Worm (Caenorhabditis elegans) whole organism, L1 larva: Measurements from ENCODE around the gene apc-10.

ENCODE experiments used
- C34B4.2 ChIP-seq: sonication (generic microtip); optimal IDR thresholded peaks from 2 replicates; lab custom pipeline; 2017; ENCODE audit warnings: mild to moderate bottlenecking, missing genetic modification characterization, missing compliant biosample characterization
- F16B12.6 ChIP-seq: fragments of 150-350 bp; optimal IDR thresholded peaks from 2 replicates; lab custom pipeline; 2014; ENCODE audit warnings: missing biosample characterization, missing genetic modification characterization
- aha-1 ChIP-seq: fragments of 150-350 bp; optimal IDR thresholded peaks from 2 replicates; lab custom pipeline; 2014; ENCODE audit warnings: missing biosample characterization, missing genetic modification characterization
- ama-1 ChIP-seq: fragments of 150-350 bp; optimal IDR thresholded peaks from 2 replicates; lab custom pipeline; 2014
- blmp-1 ChIP-seq: fragments of 150-350 bp; optimal IDR thresholded peaks from 2 replicates; lab custom pipeline; 2014; ENCODE audit warnings: missing biosample characterization, missing genetic modification characterization
- ceh-90 ChIP-seq: sonication (generic microtip); optimal IDR thresholded peaks from 2 replicates; lab custom pipeline; 2016; ENCODE audit warnings: missing genetic modification characterization, missing compliant biosample characterization
- dsc-1 ChIP-seq: sonication (generic microtip); optimal IDR thresholded peaks from 2 replicates; lab custom pipeline; 2016; ENCODE audit warnings: mild to moderate bottlenecking, missing genetic modification characterization, missing compliant biosample characterization
- efl-1 ChIP-seq, 4 experiments: fragments of 150-350 bp; optimal IDR thresholded peaks in 3 of 4; peaks in 1 of 4; 1 replicate in 1 of 4; 2 replicates in 3 of 4; lab custom pipeline; 2014; ENCODE audit warnings: missing biosample characterization in 2 of 4, missing genetic modification characterization in 2 of 4, missing genetic modification reagents in 2 of 4
- elt-2 ChIP-seq: sonication (generic microtip); optimal IDR thresholded peaks from 2 replicates; lab custom pipeline; 2016; ENCODE audit warnings: missing genetic modification characterization, mild to moderate bottlenecking, inconsistent platforms, missing compliant biosample characterization, missing genetic modification reagents
- ets-5 ChIP-seq: fragments of 200-800 bp; sonication (Bioruptor generic); IDR thresholded peaks from 2 replicates; pipeline ENCODE4 v1.3.6; 2022; ENCODE audit warnings: missing genetic modification characterization, missing compliant biosample characterization
- fkh-4 ChIP-seq: sonication (generic microtip); optimal IDR thresholded peaks from 2 replicates; lab custom pipeline; 2016; ENCODE audit warnings: missing compliant biosample characterization, missing genetic modification characterization, borderline replicate concordance
- fkh-8 ChIP-seq: sonication (generic microtip); optimal IDR thresholded peaks from 2 replicates; lab custom pipeline; 2016; ENCODE audit warnings: mild to moderate bottlenecking, missing genetic modification characterization, missing compliant biosample characterization
- fos-1 ChIP-seq: fragments of 150-350 bp; optimal IDR thresholded peaks from 2 replicates; lab custom pipeline; 2014; ENCODE audit warnings: missing biosample characterization, missing genetic modification characterization
- grh-1 ChIP-seq: fragments of 200-800 bp; sonication (Bioruptor generic); IDR thresholded peaks from 2 replicates; pipeline ENCODE4 v1.3.6; 2022; ENCODE audit warnings: missing genetic modification reagents, missing genetic modification characterization, missing compliant biosample characterization
- isw-1 ChIP-seq: fragments of 200-800 bp; sonication (Bioruptor generic); IDR thresholded peaks from 2 replicates; pipeline ENCODE4 v1.3.6; 2022; ENCODE audit warnings: missing genetic modification characterization, missing compliant biosample characterization
- lin-14 ChIP-seq: fragments of 200-800 bp; sonication (Bioruptor generic); optimal IDR thresholded peaks from 2 replicates; lab custom pipeline; 2018; ENCODE audit warnings: mild to moderate bottlenecking, missing genetic modification characterization, moderate library complexity, missing compliant biosample characterization
- lin-35 ChIP-seq, 2 experiments: fragments of 150-350 bp; optimal IDR thresholded peaks; 2 replicates each; lab custom pipeline; 2014; ENCODE audit warnings: missing biosample characterization in 2 of 2, missing genetic modification characterization in 2 of 2, missing genetic modification reagents in 2 of 2
- mdl-1 ChIP-seq, 2 experiments: fragments of 150-350 bp; optimal IDR thresholded peaks; 2 replicates each; lab custom pipeline; 2014 to 2017; ENCODE audit warnings: missing biosample characterization in 2 of 2, missing genetic modification characterization in 2 of 2, inconsistent platforms in 1 of 2
- mep-1 ChIP-seq: fragments of 150-350 bp; optimal IDR thresholded peaks from 2 replicates; lab custom pipeline; 2014; ENCODE audit warnings: missing biosample characterization, missing genetic modification characterization
- nhr-12 ChIP-seq: sonication (generic microtip); optimal IDR thresholded peaks from 2 replicates; lab custom pipeline; 2017; ENCODE audit warnings: missing biosample characterization, missing genetic modification characterization
- nhr-19 ChIP-seq: fragments of 200-800 bp; sonication (Bioruptor generic); conservative IDR thresholded peaks from 2 replicates; pipeline ENCODE4 v1.3.6; 2022; ENCODE audit warnings: missing genetic modification characterization, missing compliant biosample characterization
- nhr-20 ChIP-seq: sonication (generic microtip); optimal IDR thresholded peaks from 2 replicates; lab custom pipeline; 2016; ENCODE audit warnings: mild to moderate bottlenecking, missing genetic modification characterization, missing compliant biosample characterization
- nhr-71 ChIP-seq: sonication (generic microtip); optimal IDR thresholded peaks from 2 replicates; lab custom pipeline; 2016; ENCODE audit warnings: mild to moderate bottlenecking, missing genetic modification characterization, moderate library complexity, missing compliant biosample characterization
- nhr-77 ChIP-seq: fragments of 150-350 bp; optimal IDR thresholded peaks from 2 replicates; lab custom pipeline; 2014; ENCODE audit warnings: missing biosample characterization, missing genetic modification characterization
- pag-3 ChIP-seq: sonication (generic microtip); optimal IDR thresholded peaks from 2 replicates; lab custom pipeline; 2017; ENCODE audit warnings: missing genetic modification characterization, mild to moderate bottlenecking, missing compliant biosample characterization, antibody characterized with exemption, borderline replicate concordance; ENCODE audit not compliant: insufficient read depth
- pax-3 ChIP-seq: fragments of 200-800 bp; sonication (Bioruptor generic); optimal IDR thresholded peaks from 2 replicates; lab custom pipeline; 2018; ENCODE audit warnings: mild to moderate bottlenecking, missing genetic modification characterization, moderate library complexity, missing compliant biosample characterization
- rnt-1 ChIP-seq: sonication (generic microtip); optimal IDR thresholded peaks from 2 replicates; lab custom pipeline; 2016; ENCODE audit warnings: mild to moderate bottlenecking, missing genetic modification characterization, moderate library complexity, missing compliant biosample characterization
- sox-4 ChIP-seq: sonication (generic microtip); optimal IDR thresholded peaks from 2 replicates; lab custom pipeline; 2016; ENCODE audit warnings: missing genetic modification characterization, missing compliant biosample characterization
- swsn-7 ChIP-seq: sonication (generic microtip); optimal IDR thresholded peaks from 2 replicates; lab custom pipeline; 2016; ENCODE audit warnings: missing genetic modification characterization, missing compliant biosample characterization
- tbx-2 ChIP-seq: sonication (generic microtip); optimal IDR thresholded peaks from 2 replicates; lab custom pipeline; 2016; ENCODE audit warnings: missing genetic modification characterization, missing compliant biosample characterization
- unc-130 ChIP-seq: fragments of 150-350 bp; optimal IDR thresholded peaks from 2 replicates; lab custom pipeline; 2017; ENCODE audit warnings: missing biosample characterization, missing genetic modification characterization, inconsistent platforms
- unc-30 ChIP-seq: sonication (generic microtip); optimal IDR thresholded peaks from 2 replicates; lab custom pipeline; 2017; ENCODE audit warnings: missing biosample characterization, missing genetic modification characterization
- unc-62 ChIP-seq: fragments of 150-350 bp; optimal IDR thresholded peaks from 2 replicates; lab custom pipeline; 2014; ENCODE audit warnings: missing biosample characterization, missing genetic modification reagents, missing genetic modification characterization
- zip-4 ChIP-seq: fragments of 200-800 bp; sonication (Bioruptor generic); optimal IDR thresholded peaks from 2 replicates; lab custom pipeline; 2018; ENCODE audit warnings: mild to moderate bottlenecking, missing genetic modification characterization, moderate library complexity, missing compliant biosample characterization

The apc-10 gene

ce11 chrV:10469845-10470244, 43.7 kb upstream of the apc-10 start:
- TF ChIP-seq efl-1 (optimal IDR thresholded peaks at IDR 0.05; lab: Kevin White, UChicago) (no peak), efl-1 (GFP tag; optimal IDR thresholded peaks at IDR 0.05 in 1 of 2; lab: Kevin White, UChicago) (peak in 1 of 2 experiments; percentile 71), swsn-7 (tag; lab: Kevin White, UChicago) (no peak), fkh-8 (tag; lab: Kevin White, UChicago) (peak; percentile 12)
- TF ChIP-seq, all 84 proteins: peak for 2

ce11 chrV:10468709-10469108, 42.6 kb upstream of the apc-10 start:
- TF ChIP-seq nhr-77 (tag; lab: Kevin White, UChicago) (no peak), nhr-20 (no peak), rnt-1 (tag; lab: Kevin White, UChicago) (no peak), sox-4 (no peak), zip-4 (no peak), swsn-7 (tag; lab: Kevin White, UChicago) (no peak), fkh-4 (tag; lab: Kevin White, UChicago) (no peak), nhr-19 (GFP tag; lab: Robert Waterston, UW) (no peak)

- TF ChIP-seq F16B12.6 (tag; lab: Kevin White, UChicago) = no peak
- TF ChIP-seq tbx-2 (tag; lab: Kevin White, UChicago) = no peak
- TF ChIP-seq mep-1 (tag; lab: Kevin White, UChicago) = peak; percentile 5
- TF ChIP-seq elt-2 (tag; lab: Kevin White, UChicago) = peak; percentile 68
- TF ChIP-seq nhr-20 = peak; percentile 8
- TF ChIP-seq mdl-1 (tag; optimal IDR thresholded peaks at IDR 0.05; lab: Kevin White, UChicago) = peak in 1 of 2 experiments; percentile 27
- TF ChIP-seq ama-1 (lab: Kevin White, UChicago) = peak; percentile 64
- TF ChIP-seq lin-14 (GFP tag; lab: Kevin White, UChicago) = peak; percentile 15
- peak; percentile 32 for TF ChIP-seq nhr-71 (tag; lab: Kevin White, UChicago)
- TF ChIP-seq unc-30 = no peak
- TF ChIP-seq lin-35 (GFP tag; optimal IDR thresholded peaks at IDR 0.05; lab: Kevin White, UChicago) = peak in 1 of 2 experiments; percentile 32
Measured at ce11 chrV:10468190-10468589, 42.0 kb upstream of the apc-10 start, which contains the start of gene egl-9. egl-9 (plus strand) TSS chrV:10468517.

ce11 chrV:10467659-10468058, 41.5 kb upstream of the apc-10 start:
- no peak for TF ChIP-seq C34B4.2 (tag; lab: Kevin White, UChicago)
- no peak for TF ChIP-seq dsc-1
- no peak for TF ChIP-seq fos-1 (tag; lab: Kevin White, UChicago)
- no peak for TF ChIP-seq aha-1 (tag; lab: Kevin White, UChicago)
- TF ChIP-seq unc-130 (tag; lab: Kevin White, UChicago) = no peak
- TF ChIP-seq nhr-12 = no peak
- TF ChIP-seq isw-1 = no peak
- TF ChIP-seq ets-5 (GFP tag; lab: Robert Waterston, UW) = no peak
- TF ChIP-seq unc-62 (GFP tag; lab: Kevin White, UChicago) = no peak
- no peak for TF ChIP-seq tbx-2 (tag; lab: Kevin White, UChicago)
- no peak for TF ChIP-seq pax-3 (tag; lab: Kevin White, UChicago)

- TF ChIP-seq rnt-1 (tag; lab: Kevin White, UChicago) = peak; percentile 57
- TF ChIP-seq unc-130 (tag; lab: Kevin White, UChicago) = peak; percentile 8
- no peak for TF ChIP-seq grh-1 (GFP tag; lab: Robert Waterston, UW)
- TF ChIP-seq blmp-1 (tag; lab: Kevin White, UChicago) = peak; percentile 9
- TF ChIP-seq ceh-90 (tag; lab: Kevin White, UChicago) = no peak
- TF ChIP-seq pag-3 = peak; percentile 36
- no peak for TF ChIP-seq isw-1
Measured at ce11 chrV:10467104-10467503, 41.0 kb upstream of the apc-10 start.
